Fruit fly (Drosophila melanogaster): ENCODE data around the gene CG11889.

The CG11889 gene

dm6 chr3R:25249145-25250141 is 20.6 kb upstream of the CG11889 start, which contains the start of gene Nup358 (continued):
- TF ChIP-seq CG12391 (tag; optimal IDR thresholded peaks at IDR 0.05) (peak; percentile 55), nau (GFP tag; optimal IDR thresholded peaks at IDR 0.05) (no peak), Rx (GFP tag; IDR thresholded peaks at IDR 0.05) (no peak), CG2889 (GFP tag; IDR thresholded peaks at IDR 0.05) (no peak), CG33557 (GFP tag; optimal IDR thresholded peaks at IDR 0.05) (no peak), usp (GFP tag; optimal IDR thresholded peaks at IDR 0.05) (no peak), nom (GFP tag; optimal IDR thresholded peaks at IDR 0.05) (no peak), CG12104 (GFP tag; optimal IDR thresholded peaks at IDR 0.05) (no peak), CG13123 (GFP tag; optimal IDR thresholded peaks at IDR 0.05) (no peak), HLHmδ (GFP tag; optimal IDR thresholded peaks at IDR 0.05) (no peak), CG3163 (GFP tag; optimal IDR thresholded peaks at IDR 0.05) (no peak), mld (GFP tag; IDR thresholded peaks at IDR 0.05; ENCODE audit: partially characterized antibody) (peak; percentile 97), yki (optimal IDR thresholded peaks at IDR 0.05) (no peak), Ets65A (GFP tag) (no peak), CG18764 (GFP tag; optimal IDR thresholded peaks at IDR 0.05) (no peak), stc (GFP tag; IDR thresholded peaks at IDR 0.05) (no peak), p53 (GFP tag; optimal IDR thresholded peaks at IDR 0.05) (no peak), Deaf1 (tag; optimal IDR thresholded peaks at IDR 0.05) (no peak), ash1 (GFP tag; optimal IDR thresholded peaks at IDR 0.05) (no peak), CG1792 (GFP tag; optimal IDR thresholded peaks at IDR 0.05) (no peak), CG14965 (GFP tag; optimal IDR thresholded peaks at IDR 0.05; ENCODE audit: borderline replicate concordance) (no peak), otp (GFP tag; IDR thresholded peaks at IDR 0.05) (no peak), CG6791 (GFP tag; IDR thresholded peaks at IDR 0.05; ENCODE audit: partially characterized antibody) (peak; percentile 99), Sox100B (GFP tag; optimal IDR thresholded peaks at IDR 0.05) (no peak), gt (GFP tag; IDR thresholded peaks at IDR 0.05) (no peak), CG17568 (GFP tag; optimal IDR thresholded peaks at IDR 0.05) (no peak), Xbp1 (GFP tag; optimal IDR thresholded peaks at IDR 0.05) (peak; percentile 38), nmo (GFP tag; optimal IDR thresholded peaks at IDR 0.05) (peak; percentile 55), Drgx (GFP tag; IDR thresholded peaks at IDR 0.05) (no peak), eyg (GFP tag; optimal IDR thresholded peaks at IDR 0.05) (no peak), CG10274 (GFP tag; optimal IDR thresholded peaks at IDR 0.05) (no peak), CG7745 (tag; optimal IDR thresholded peaks at IDR 0.05) (no peak), NfI (GFP tag; optimal IDR thresholded peaks at IDR 0.05) (no peak), dmrt11E (tag; optimal IDR thresholded peaks at IDR 0.05) (no peak), CG2120 (GFP tag; optimal IDR thresholded peaks at IDR 0.05) (no peak), CG17612 (GFP tag; IDR thresholded peaks at IDR 0.05) (no peak), CG2712 (tag; optimal IDR thresholded peaks at IDR 0.05) (peak; percentile 48), YL-1 (GFP tag; optimal IDR thresholded peaks at IDR 0.05) (peak; percentile 34), Side (GFP tag; optimal IDR thresholded peaks at IDR 0.05) (no peak), HLH3B (GFP tag; IDR thresholded peaks at IDR 0.05) (no peak), maf-S (GFP tag; optimal IDR thresholded peaks at IDR 0.05) (no peak), CG4617 (GFP tag; optimal IDR thresholded peaks at IDR 0.05; ENCODE audit: borderline replicate concordance) (no peak), CG6689 (GFP tag; IDR thresholded peaks at IDR 0.05) (no peak), CG16815 (GFP tag; optimal IDR thresholded peaks at IDR 0.05) (no peak), CG4282 (GFP tag; optimal IDR thresholded peaks at IDR 0.05) (no peak), CG3847 (GFP tag; IDR thresholded peaks at IDR 0.05) (no peak), Trl (optimal IDR thresholded peaks at IDR 0.05) (no peak), Trl (GFP tag; optimal IDR thresholded peaks at IDR 0.05) (no peak), danr (GFP tag; IDR thresholded peaks at IDR 0.05) (no peak), CG1832 (GFP tag; optimal IDR thresholded peaks at IDR 0.05) (no peak)
